Worm (Caenorhabditis elegans) whole organism, young adult: ENCODE results near the gene pyk-2.

Experiments
- B0019.2 ChIP-seq: fragments of 200-800 bp; sonication (Bioruptor generic); conservative IDR thresholded peaks from 2 replicates; pipeline ENCODE4 v1.3.6; 2022; ENCODE audit warnings: missing genetic modification reagents, missing genetic modification characterization, missing compliant biosample characterization
- B0035.1 ChIP-seq: sonication (generic microtip); optimal IDR thresholded peaks from 2 replicates; lab custom pipeline; 2016; ENCODE audit warnings: missing genetic modification characterization, mild to moderate bottlenecking, missing compliant biosample characterization, missing genotype, missing genetic modification reagents
- F39B2.1 ChIP-seq: fragments of 200-800 bp; sonication (Bioruptor generic); IDR thresholded peaks from 2 replicates; pipeline ENCODE4 v1.3.6; 2022; ENCODE audit warnings: missing genetic modification reagents, missing genetic modification characterization, missing compliant biosample characterization
- F55B11.4 ChIP-seq: sonication (generic microtip); optimal IDR thresholded peaks from 2 replicates; lab custom pipeline; 2016; ENCODE audit warnings: missing compliant biosample characterization, missing genetic modification characterization, borderline replicate concordance; ENCODE audit not compliant: insufficient read depth
- F57A8.1 ChIP-seq: fragments of 200-800 bp; sonication (Bioruptor generic); optimal IDR thresholded peaks from 2 replicates; lab custom pipeline; 2018; ENCODE audit warnings: mild to moderate bottlenecking, missing genetic modification characterization, moderate library complexity, missing compliant biosample characterization
- T07F8.4 ChIP-seq: sonication (generic microtip); optimal IDR thresholded peaks from 2 replicates; lab custom pipeline; 2016; ENCODE audit warnings: mild to moderate bottlenecking, missing genetic modification characterization, moderate library complexity, missing compliant biosample characterization
- Y53F4B.3 ChIP-seq: fragments of 200-800 bp; sonication (Bioruptor generic); IDR thresholded peaks from 2 replicates; pipeline ENCODE4 v1.3.6; 2022; ENCODE audit warnings: missing genetic modification reagents, missing genetic modification characterization, missing compliant biosample characterization
- Y53G8AR.9 ChIP-seq: fragments of 200-800 bp; sonication (Bioruptor generic); conservative IDR thresholded peaks from 2 replicates; pipeline ENCODE4 v1.3.6; 2022; ENCODE audit warnings: missing genetic modification reagents, missing genetic modification characterization, missing compliant biosample characterization
- akir-1 ChIP-seq: fragments of 200-800 bp; sonication (Bioruptor generic); optimal IDR thresholded peaks from 2 replicates; lab custom pipeline; 2018; ENCODE audit warnings: mild to moderate bottlenecking, missing genetic modification characterization, moderate library complexity, missing compliant biosample characterization
- atf-7 ChIP-seq: sonication (generic microtip); optimal IDR thresholded peaks from 2 replicates; lab custom pipeline; 2017; ENCODE audit warnings: mild to moderate bottlenecking, missing genetic modification characterization, missing compliant biosample characterization
- athp-1 ChIP-seq: sonication (generic microtip); optimal IDR thresholded peaks from 2 replicates; lab custom pipeline; 2017; ENCODE audit warnings: mild to moderate bottlenecking, missing genetic modification characterization, missing compliant biosample characterization
- ccch-3 ChIP-seq: fragments of 200-800 bp; sonication (Bioruptor generic); optimal IDR thresholded peaks from 2 replicates; lab custom pipeline; 2018; ENCODE audit warnings: mild to moderate bottlenecking, missing genetic modification characterization, missing compliant biosample characterization
- ceh-100 ChIP-seq: fragments of 200-800 bp; sonication (Bioruptor generic); IDR thresholded peaks from 2 replicates; pipeline ENCODE4 v1.3.6; 2022; ENCODE audit warnings: missing genetic modification reagents, missing genetic modification characterization, missing compliant biosample characterization
- chd-7 ChIP-seq: sonication (generic microtip); optimal IDR thresholded peaks from 2 replicates; lab custom pipeline; 2016; ENCODE audit warnings: mild to moderate bottlenecking, missing genetic modification characterization, moderate library complexity, missing compliant biosample characterization
- dpff-1 ChIP-seq: sonication (generic microtip); optimal IDR thresholded peaks from 2 replicates; lab custom pipeline; 2017; ENCODE audit warnings: mild to moderate bottlenecking, missing genetic modification characterization, missing compliant biosample characterization
- egl-44 ChIP-seq: fragments of 200-800 bp; sonication (Bioruptor generic); IDR thresholded peaks from 2 replicates; pipeline ENCODE4 v1.3.6; 2022; ENCODE audit warnings: missing genetic modification reagents, missing genetic modification characterization, missing compliant biosample characterization
- ets-4 ChIP-seq: fragments of 200-800 bp; sonication (Bioruptor generic); optimal IDR thresholded peaks from 2 replicates; lab custom pipeline; 2018; ENCODE audit warnings: mild to moderate bottlenecking, missing genetic modification characterization, missing compliant biosample characterization
- gei-17 ChIP-seq: fragments of 200-800 bp; sonication (Bioruptor generic); optimal IDR thresholded peaks from 2 replicates; lab custom pipeline; 2018; ENCODE audit warnings: mild to moderate bottlenecking, missing genetic modification characterization, missing compliant biosample characterization
- hmg-1.2 ChIP-seq: fragments of 200-800 bp; sonication (Bioruptor generic); IDR thresholded peaks from 2 replicates; pipeline ENCODE4 v1.3.6; 2022; ENCODE audit warnings: missing genetic modification reagents, missing genetic modification characterization, missing compliant biosample characterization
- hmg-20 ChIP-seq: fragments of 200-800 bp; sonication (Bioruptor generic); IDR thresholded peaks from 2 replicates; pipeline ENCODE4 v1.3.6; 2022; ENCODE audit warnings: missing genetic modification reagents, missing genetic modification characterization, missing compliant biosample characterization
- lin-35 ChIP-seq, 3 experiments: fragments of 150-350 bp in 2 of 3; sonication (generic microtip) in 1 of 3; optimal IDR thresholded peaks; 2 replicates each; lab custom pipeline; 2014 to 2018; ENCODE audit warnings: missing biosample characterization in 3 of 3, missing genetic modification characterization in 3 of 3, missing genetic modification reagents in 3 of 3
- madf-6 ChIP-seq: fragments of 200-800 bp; sonication (Bioruptor generic); IDR thresholded peaks from 2 replicates; pipeline ENCODE4 v1.3.6; 2022; ENCODE audit warnings: missing genetic modification reagents, missing genetic modification characterization, missing compliant biosample characterization
- mes-4 ChIP-seq: sonication (generic microtip); optimal IDR thresholded peaks from 2 replicates; lab custom pipeline; 2016; ENCODE audit warnings: missing genotype, missing genetic modification characterization, missing compliant biosample characterization
- mxl-1 ChIP-seq: sonication (generic microtip); optimal IDR thresholded peaks from 2 replicates; lab custom pipeline; 2016; ENCODE audit warnings: missing genetic modification characterization, missing compliant biosample characterization
- nfyb-1 ChIP-seq: fragments of 200-800 bp; sonication (Bioruptor generic); IDR thresholded peaks from 2 replicates; pipeline ENCODE4 v1.3.6; 2022; ENCODE audit warnings: missing genetic modification reagents, missing genetic modification characterization, missing compliant biosample characterization
- nhr-27 ChIP-seq: fragments of 200-800 bp; sonication (Bioruptor generic); optimal IDR thresholded peaks from 2 replicates; lab custom pipeline; 2018; ENCODE audit warnings: mild to moderate bottlenecking, missing genetic modification characterization, moderate library complexity, missing compliant biosample characterization
- pbrm-1 ChIP-seq: fragments of 200-800 bp; sonication (Bioruptor generic); IDR thresholded peaks from 2 replicates; pipeline ENCODE4 v1.3.6; 2022; ENCODE audit warnings: missing genetic modification reagents, missing genetic modification characterization, missing compliant biosample characterization
- pha-4 ChIP-seq: fragments of 150-350 bp; sonication (generic microtip); optimal IDR thresholded peaks from 2 replicates; lab custom pipeline; 2014; ENCODE audit warnings: missing biosample characterization, missing genetic modification reagents, missing genetic modification characterization
- rec-8 ChIP-seq, 2 experiments: sonication (generic microtip); optimal IDR thresholded peaks; 2 replicates each; lab custom pipeline; 2016; ENCODE audit warnings: mild to moderate bottlenecking in 2 of 2, missing genetic modification characterization in 2 of 2, missing genetic modification reagents in 2 of 2, missing genotype in 2 of 2, missing biosample characterization in 1 of 2, missing compliant biosample characterization in 1 of 2, moderate library complexity in 1 of 2
- sdz-38 ChIP-seq: sonication (generic microtip); optimal IDR thresholded peaks from 2 replicates; lab custom pipeline; 2016; ENCODE audit warnings: missing genotype, missing genetic modification characterization, missing compliant biosample characterization
- somi-1 ChIP-seq: fragments of 200-800 bp; sonication (Bioruptor generic); optimal IDR thresholded peaks from 2 replicates; lab custom pipeline; 2018; ENCODE audit warnings: mild to moderate bottlenecking, missing genetic modification characterization, missing compliant biosample characterization
- sptf-2 ChIP-seq: fragments of 200-800 bp; sonication (Bioruptor generic); optimal IDR thresholded peaks from 2 replicates; lab custom pipeline; 2018; ENCODE audit warnings: mild to moderate bottlenecking, missing genetic modification characterization, missing compliant biosample characterization
- tbp1 ChIP-seq: fragments of 200-800 bp; sonication (Bioruptor generic); optimal IDR thresholded peaks from 2 replicates; lab custom pipeline; 2018; ENCODE audit warnings: mild to moderate bottlenecking, missing genetic modification characterization, missing compliant biosample characterization
- zfh-2 ChIP-seq: fragments of 200-800 bp; sonication (Bioruptor generic); conservative IDR thresholded peaks from 2 replicates; pipeline ENCODE4 v1.3.6; 2022; ENCODE audit warnings: missing genetic modification reagents, missing genetic modification characterization, missing compliant biosample characterization
- zim-3 ChIP-seq: sonication (generic microtip); optimal IDR thresholded peaks from 2 replicates; lab custom pipeline; 2017; ENCODE audit warnings: mild to moderate bottlenecking, missing genetic modification characterization, moderate library complexity, missing compliant biosample characterization
- ztf-22 ChIP-seq: fragments of 200-800 bp; sonication (Bioruptor generic); optimal IDR thresholded peaks from 2 replicates; lab custom pipeline; 2018; ENCODE audit warnings: mild to moderate bottlenecking, missing genetic modification characterization, moderate library complexity, missing compliant biosample characterization
- ztf-25 ChIP-seq: fragments of 200-800 bp; sonication (Bioruptor generic); IDR thresholded peaks from 2 replicates; pipeline ENCODE4 v1.3.6; 2022; ENCODE audit warnings: missing genetic modification reagents, missing genetic modification characterization, missing compliant biosample characterization
- ztf-28 ChIP-seq: fragments of 200-800 bp; sonication (Bioruptor generic); IDR thresholded peaks from 2 replicates; pipeline ENCODE4 v1.3.6; 2022; ENCODE audit warnings: missing genetic modification reagents, missing genetic modification characterization, missing compliant biosample characterization

Gene pyk-2

DNA sequence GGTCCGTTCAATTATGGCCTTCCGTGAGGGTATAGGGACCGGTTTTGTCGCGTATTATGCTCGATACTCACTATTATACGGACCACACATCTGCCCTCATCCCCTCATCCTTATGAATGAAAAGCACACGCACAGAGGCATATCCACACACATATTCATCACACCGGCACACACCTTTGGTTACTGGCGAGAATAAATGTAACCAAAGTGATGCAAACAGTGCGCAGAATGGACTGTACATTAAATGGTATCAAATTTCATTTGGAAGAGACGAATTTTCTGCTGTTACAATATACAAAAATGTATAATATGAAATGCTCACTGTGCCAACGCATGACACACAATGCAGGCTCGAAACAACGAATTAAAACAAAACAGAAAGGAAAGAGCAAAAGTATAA lies 40.1 kb upstream of the pyk-2 start:
- no peak for TF ChIP-seq ztf-28
- no peak for TF ChIP-seq chd-7 (tag; lab: Kevin White, UChicago)
- TF ChIP-seq egl-44 (GFP tag; lab: Robert Waterston, UW) = no peak
- TF ChIP-seq zfh-2 (GFP tag; lab: Robert Waterston, UW) = no peak
- no peak for TF ChIP-seq lin-35 (GFP tag; optimal IDR thresholded peaks at IDR 0.05; lab: Kevin White, UChicago)
- TF ChIP-seq ceh-100 (GFP tag; lab: Robert Waterston, UW) = no peak
- TF ChIP-seq sdz-38 (tag; lab: Kevin White, UChicago) = no peak
- no peak for TF ChIP-seq T07F8.4 (tag; lab: Kevin White, UChicago)
- TF ChIP-seq sptf-2 = no peak
- TF ChIP-seq F39B2.1 (GFP tag; lab: Robert Waterston, UW) = no peak
- TF ChIP-seq gei-17 = no peak
- no peak for TF ChIP-seq B0035.1 (tag; lab: Kevin White, UChicago)
- no peak for TF ChIP-seq ets-4 (GFP tag; lab: Kevin White, UChicago)
- TF ChIP-seq ztf-22 = no peak
- TF ChIP-seq, all 124 proteins: peak for 0

DNA sequence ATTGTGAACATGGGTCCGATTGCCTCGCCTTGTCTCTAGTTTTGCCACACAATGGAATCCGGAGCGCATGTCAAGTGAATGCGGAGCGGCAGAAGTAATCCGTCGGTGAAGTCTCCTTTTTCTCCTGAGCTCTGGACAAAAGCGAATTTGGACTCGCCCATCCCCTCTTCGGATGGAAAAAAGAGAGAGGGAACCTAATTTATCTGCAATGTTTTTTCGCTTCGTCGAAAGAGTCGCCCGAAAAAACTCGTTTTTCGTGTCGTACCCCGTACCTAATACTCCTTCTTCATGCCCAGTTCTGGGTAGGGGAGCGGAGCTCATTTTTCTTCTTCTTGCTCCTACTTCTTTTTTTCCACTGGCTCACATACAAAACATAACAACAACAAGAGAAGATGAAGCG lies 39.6 kb upstream of the pyk-2 start:
- TF ChIP-seq ztf-25 (GFP tag; lab: Robert Waterston, UW) = no peak
- no peak for TF ChIP-seq Y53G8AR.9 (GFP tag; lab: Robert Waterston, UW)
- TF ChIP-seq mes-4 (tag; lab: Kevin White, UChicago) = no peak
- TF ChIP-seq F57A8.1 (GFP tag; lab: Kevin White, UChicago) = no peak
- TF ChIP-seq somi-1 (GFP tag; lab: Kevin White, UChicago) = no peak
- no peak for TF ChIP-seq sdz-38 (tag; lab: Kevin White, UChicago)
- no peak for TF ChIP-seq B0019.2 (GFP tag; lab: Robert Waterston, UW)
- no peak for TF ChIP-seq tbp1 (GFP tag; lab: Kevin White, UChicago)
- TF ChIP-seq mxl-1 (tag; lab: Kevin White, UChicago) = no peak
- no peak for TF ChIP-seq akir-1
- no peak for TF ChIP-seq zim-3 (tag; lab: Kevin White, UChicago)
- no peak for TF ChIP-seq nfyb-1 (GFP tag; lab: Robert Waterston, UW)
- TF ChIP-seq hmg-20 (GFP tag; lab: Robert Waterston, UW) = no peak
- TF ChIP-seq hmg-1.2 = no peak

DNA sequence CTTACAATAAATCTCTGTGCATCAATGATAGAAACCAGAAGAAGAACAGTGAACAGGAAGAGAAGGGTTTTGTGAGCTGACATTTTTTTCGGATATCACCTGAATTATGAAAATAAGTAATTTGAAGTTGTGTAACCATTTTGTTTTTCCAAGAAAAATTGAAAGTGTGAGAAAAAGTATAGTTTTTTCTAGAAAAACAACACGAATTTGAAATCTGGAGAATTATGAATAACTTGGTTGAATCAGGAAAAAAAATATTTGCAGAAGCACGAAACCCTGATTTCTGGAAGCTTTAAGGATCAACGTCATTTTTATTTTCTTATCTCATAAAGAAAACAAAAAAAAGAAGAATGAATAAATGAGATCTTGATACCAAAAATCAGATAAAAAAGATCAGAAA lies 35.2 kb upstream of the pyk-2 start, which contains the start of gene F13E9.12:
F13E9.12 (minus strand) TSS at position 101 of the 400 bp plus-strand sequence.
- no peak for TF ChIP-seq nfyb-1 (GFP tag; lab: Robert Waterston, UW)
- no peak for TF ChIP-seq Y53F4B.3 (GFP tag; lab: Robert Waterston, UW)
- TF ChIP-seq rec-8 (tag; optimal IDR thresholded peaks at IDR 0.05; lab: Kevin White, UChicago) = no peak
- TF ChIP-seq pha-4 (tag; lab: Kevin White, UChicago) = no peak
- TF ChIP-seq hmg-20 (GFP tag; lab: Robert Waterston, UW) = no peak
- no peak for TF ChIP-seq atf-7 (tag; lab: Kevin White, UChicago)
- no peak for TF ChIP-seq ets-4 (GFP tag; lab: Kevin White, UChicago)
- TF ChIP-seq pbrm-1 (GFP tag; lab: Robert Waterston, UW) = no peak
- no peak for TF ChIP-seq madf-6
- no peak for TF ChIP-seq T07F8.4 (tag; lab: Kevin White, UChicago)
- no peak for TF ChIP-seq ccch-3 (GFP tag; lab: Kevin White, UChicago)
- TF ChIP-seq athp-1 = no peak
- no peak for TF ChIP-seq dpff-1 (tag; lab: Kevin White, UChicago)
- no peak for TF ChIP-seq F55B11.4 (tag; lab: Kevin White, UChicago)
- TF ChIP-seq ztf-25 (GFP tag; lab: Robert Waterston, UW) = no peak
- TF ChIP-seq nhr-27 (tag; lab: Kevin White, UChicago) = no peak
- TF ChIP-seq, all 124 proteins: peak for 0
